Fruit fly (Drosophila melanogaster) whole organism, wandering third instar larva: ENCODE results near the gene CG3764.

Experiments
- CG32264 ChIP-seq: fragments of 200-800 bp; sonication (Bioruptor generic); optimal IDR thresholded peaks from 2 replicates; lab custom pipeline; 2016; ENCODE audit warnings: missing biosample characterization, missing genetic modification characterization
- Dfd ChIP-seq: fragments of >200 bp; optimal IDR thresholded peaks from 2 replicates; lab custom pipeline; 2017; ENCODE audit warnings: missing biosample characterization, missing genetic modification characterization
- Dif ChIP-seq: fragments of 200-275, 200-300 bp; sonication (Bioruptor generic); optimal IDR thresholded peaks from 2 replicates; lab custom pipeline; 2018; ENCODE audit warnings: missing biosample characterization, missing genetic modification characterization; ENCODE audit not compliant: partially characterized antibody
- GATAd ChIP-seq: sonication (Bioruptor generic); optimal IDR thresholded peaks from 2 replicates; lab custom pipeline; 2016; ENCODE audit warnings: missing biosample characterization, missing genetic modification characterization
- HLH106 ChIP-seq: fragments of 200-800 bp; optimal IDR thresholded peaks from 3 replicates; lab custom pipeline; 2019; ENCODE audit warnings: missing biosample characterization, mild to moderate bottlenecking, missing genetic modification characterization, moderate library complexity
- Hnf4 ChIP-seq: fragments of 200-800 bp; sonication (Bioruptor generic); optimal IDR thresholded peaks from 2 replicates; lab custom pipeline; 2016; ENCODE audit warnings: missing biosample characterization, mild to moderate bottlenecking, missing genetic modification characterization
- Hr83 ChIP-seq: fragments of 200-300 bp; sonication (Bioruptor generic); optimal IDR thresholded peaks from 2 replicates; lab custom pipeline; 2016; ENCODE audit warnings: missing biosample characterization, mild to moderate bottlenecking, missing genetic modification characterization, moderate library complexity; ENCODE audit not compliant: poor library complexity, severe bottlenecking
- Jra ChIP-seq: sonication (Bioruptor generic); optimal IDR thresholded peaks from 2 replicates; lab custom pipeline; 2016; ENCODE audit warnings: missing biosample characterization, missing genetic modification characterization
- Mio ChIP-seq: sonication (Bioruptor generic); optimal IDR thresholded peaks from 2 replicates; lab custom pipeline; 2016; ENCODE audit warnings: missing biosample characterization, missing genetic modification characterization
- N ChIP-seq: fragments of >200 bp; optimal IDR thresholded peaks from 2 replicates; lab custom pipeline; 2018; ENCODE audit warnings: missing biosample characterization, missing external identifiers, missing genetic modification characterization
- OdsH ChIP-seq: fragments of 200-800 bp; sonication (Bioruptor generic); optimal IDR thresholded peaks from 2 replicates; lab custom pipeline; 2016; ENCODE audit warnings: missing biosample characterization, mild to moderate bottlenecking, missing genetic modification characterization
- Rel ChIP-seq, 2 experiments: fragments of 200-800 bp; sonication (Bioruptor generic) in 1 of 2; optimal IDR thresholded peaks; 2 replicates in 1 of 2; 3 replicates in 1 of 2; lab custom pipeline; 2016 to 2019; ENCODE audit warnings: mild to moderate bottlenecking in 2 of 2, missing biosample characterization in 2 of 2, missing genetic modification characterization in 2 of 2, moderate library complexity in 1 of 2
- Sp1 ChIP-seq: fragments of 200-800 bp; sonication (Bioruptor generic); optimal IDR thresholded peaks from 3 replicates; lab custom pipeline; 2019; ENCODE audit warnings: missing biosample characterization, mild to moderate bottlenecking, missing genetic modification characterization, moderate library complexity
- Vsx2 ChIP-seq: fragments of 200-300, 225-300 bp; sonication (Bioruptor generic); optimal IDR thresholded peaks from 2 replicates; lab custom pipeline; 2018; ENCODE audit warnings: missing biosample characterization, missing genetic modification characterization; ENCODE audit not compliant: partially characterized antibody
- br ChIP-seq: fragments of 200-800 bp; sonication (Bioruptor generic); optimal IDR thresholded peaks from 2 replicates; lab custom pipeline; 2016; ENCODE audit warnings: missing biosample characterization, missing genetic modification characterization
- dl ChIP-seq, 2 experiments: fragments of 175-275, 200-275 bp in 1 of 2; fragments of 200-275 bp in 1 of 2; sonication (Bioruptor generic); optimal IDR thresholded peaks; lab custom pipeline; 2018; ENCODE audit warnings: mild to moderate bottlenecking in 2 of 2, missing biosample characterization in 2 of 2, missing genetic modification characterization in 2 of 2, moderate library complexity in 2 of 2; ENCODE audit not compliant: partially characterized antibody in 2 of 2, insufficient read depth in 1 of 2
- dsf ChIP-seq: sonication (Bioruptor generic); optimal IDR thresholded peaks from 2 replicates; lab custom pipeline; 2016; ENCODE audit warnings: missing biosample characterization, missing genetic modification characterization, borderline replicate concordance
- ey ChIP-seq: fragments of 200-800 bp; sonication (Bioruptor generic); optimal IDR thresholded peaks from 2 replicates; lab custom pipeline; 2016; ENCODE audit warnings: missing biosample characterization, missing genetic modification characterization
- foxo ChIP-seq, 2 experiments: fragments of 200-800 bp; sonication (Bioruptor generic); optimal IDR thresholded peaks; 2 replicates in 1 of 2; 3 replicates in 1 of 2; lab custom pipeline; 2016 to 2017; ENCODE audit warnings: missing biosample characterization in 2 of 2, missing genetic modification characterization in 2 of 2
- fru ChIP-seq: fragments of 200-800 bp; sonication (Bioruptor generic); optimal IDR thresholded peaks from 3 replicates; lab custom pipeline; 2016; ENCODE audit warnings: missing biosample characterization, mild to moderate bottlenecking, missing genetic modification characterization
- h ChIP-seq: fragments of 200-800 bp; sonication (Bioruptor generic); optimal IDR thresholded peaks from 3 replicates; lab custom pipeline; 2016; ENCODE audit warnings: missing biosample characterization, mild to moderate bottlenecking, missing genetic modification characterization
- pan ChIP-seq: fragments of >200 bp; optimal IDR thresholded peaks from 2 replicates; lab custom pipeline; 2017
- psq ChIP-seq: fragments of 200-800 bp; sonication (Bioruptor generic); optimal IDR thresholded peaks from 3 replicates; lab custom pipeline; 2017; ENCODE audit warnings: missing biosample characterization, mild to moderate bottlenecking, missing genetic modification characterization, moderate library complexity
- rgr ChIP-seq: fragments of 200-800 bp; sonication (Bioruptor generic); optimal IDR thresholded peaks from 3 replicates; lab custom pipeline; 2016; ENCODE audit warnings: missing biosample characterization, mild to moderate bottlenecking, missing genetic modification characterization
- sage ChIP-seq: fragments of 200-800 bp; sonication (Bioruptor generic); optimal IDR thresholded peaks from 2 replicates; lab custom pipeline; 2016; ENCODE audit warnings: missing biosample characterization, mild to moderate bottlenecking, missing genetic modification characterization
- sv ChIP-seq: fragments of 200-800 bp; sonication (Bioruptor generic); optimal IDR thresholded peaks from 3 replicates; lab custom pipeline; 2016; ENCODE audit warnings: missing biosample characterization, missing genetic modification characterization
- tai ChIP-seq: sonication (Bioruptor generic); optimal IDR thresholded peaks from 2 replicates; lab custom pipeline; 2016; ENCODE audit warnings: missing biosample characterization, missing genetic modification characterization
- usp ChIP-seq: fragments of >200 bp; optimal IDR thresholded peaks from 2 replicates; lab custom pipeline; 2017; ENCODE audit warnings: missing biosample characterization, missing genetic modification characterization
- woc ChIP-seq: sonication (Bioruptor generic); optimal IDR thresholded peaks from 2 replicates; lab custom pipeline; 2016; ENCODE audit warnings: missing biosample characterization, mild to moderate bottlenecking, missing genetic modification characterization

The CG3764 gene

dm6 chr3L:16971611-16972359, 40.6 kb downstream of the CG3764 start:
- TF ChIP-seq Sp1 (GFP tag; lab: Kevin White, UChicago) (peak; percentile 17), h (GFP tag; lab: Kevin White, UChicago) (no peak), HLH106 (peak; percentile 21), foxo (GFP tag; optimal IDR thresholded peaks at IDR 0.05; lab: Kevin White, UChicago) (peak in 1 of 2 experiments; percentile 16)

- TF ChIP-seq sage (GFP tag; lab: Kevin White, UChicago), result no peak
- peak; percentile 84 for TF ChIP-seq Dif (GFP tag; lab: Kevin White, UChicago)
- peak; percentile 23 for TF ChIP-seq OdsH (GFP tag; lab: Kevin White, UChicago)
- TF ChIP-seq Hnf4 (GFP tag; lab: Kevin White, UChicago), result peak; percentile 63
- peak; percentile 42 for TF ChIP-seq fru (GFP tag; lab: Kevin White, UChicago)
- TF ChIP-seq foxo (GFP tag; optimal IDR thresholded peaks at IDR 0.05; lab: Kevin White, UChicago), result no peak
- TF ChIP-seq br (GFP tag; lab: Kevin White, UChicago), result peak; percentile 70
- peak; percentile 34 for TF ChIP-seq rgr (GFP tag; lab: Kevin White, UChicago)
- no peak for TF ChIP-seq N (GFP tag; lab: Kevin White, UChicago)
- TF ChIP-seq dl (GFP tag; optimal IDR thresholded peaks at IDR 0.05; lab: Kevin White, UChicago; ENCODE audit: insufficient read depth in 1 of 2, partially characterized antibody in 2 of 2), result peak; percentile 65 to 77
- TF ChIP-seq Rel (GFP tag; optimal IDR thresholded peaks at IDR 0.05; lab: Kevin White, UChicago), result no peak
- peak; percentile 50 for TF ChIP-seq Rel (tag; optimal IDR thresholded peaks at IDR 0.05; lab: Kevin White, UChicago)
- TF ChIP-seq psq (GFP tag; lab: Kevin White, UChicago), result peak; percentile 9
Observed at dm6 chr3L:16969652-16970109, 42.7 kb downstream of the CG3764 start, which contains the start of gene Exn. Gene Exn, plus strand, starts transcription at chr3L:16970013.

- TF ChIP-seq fru (GFP tag; lab: Kevin White, UChicago) (no peak), Jra (GFP tag; lab: Kevin White, UChicago) (no peak), Rel (GFP tag; optimal IDR thresholded peaks at IDR 0.05; lab: Kevin White, UChicago) (no peak), Rel (tag; optimal IDR thresholded peaks at IDR 0.05; lab: Kevin White, UChicago) (peak; percentile 98), woc (GFP tag; lab: Kevin White, UChicago) (no peak), HLH106 (no peak), GATAd (GFP tag; lab: Kevin White, UChicago) (no peak)
Observed at dm6 chr3L:16958397-16959080, 53.8 kb downstream of the CG3764 start.

dm6 chr3L:16957534-16958396, 54.6 kb downstream of the CG3764 start, which contains the start of gene Cpr73D:
Gene Cpr73D, minus strand, starts transcription at chr3L:16957689.
- peak; percentile 52 for TF ChIP-seq h (GFP tag; lab: Kevin White, UChicago)
- TF ChIP-seq Rel (GFP tag; optimal IDR thresholded peaks at IDR 0.05; lab: Kevin White, UChicago), result no peak
- TF ChIP-seq Rel (tag; optimal IDR thresholded peaks at IDR 0.05; lab: Kevin White, UChicago), result no peak
- TF ChIP-seq pan (lab: Kevin White, UChicago), result no peak
- no peak for TF ChIP-seq Dfd
- TF ChIP-seq, all 38 proteins: peak for 1

dm6 chr3L:16956768-16957533, 55.4 kb downstream of the CG3764 start:
- TF ChIP-seq Dif (GFP tag; lab: Kevin White, UChicago), result no peak
- TF ChIP-seq Vsx2 (GFP tag; lab: Kevin White, UChicago), result peak; percentile 56
- TF ChIP-seq ey (GFP tag; lab: Kevin White, UChicago), result peak; percentile 27
- peak; percentile 31 for TF ChIP-seq rgr (GFP tag; lab: Kevin White, UChicago)
- no peak for TF ChIP-seq Rel (GFP tag; optimal IDR thresholded peaks at IDR 0.05; lab: Kevin White, UChicago)
- peak; percentile 68 for TF ChIP-seq Rel (tag; optimal IDR thresholded peaks at IDR 0.05; lab: Kevin White, UChicago)
- TF ChIP-seq sv, result peak; percentile 33
- peak; percentile 10 for TF ChIP-seq fru (GFP tag; lab: Kevin White, UChicago)
- TF ChIP-seq psq (GFP tag; lab: Kevin White, UChicago), result peak; percentile 3
- TF ChIP-seq CG32264, result no peak
- TF ChIP-seq tai (GFP tag; lab: Kevin White, UChicago), result no peak
- no peak for TF ChIP-seq Jra (GFP tag; lab: Kevin White, UChicago)
- TF ChIP-seq Sp1 (GFP tag; lab: Kevin White, UChicago), result no peak
- no peak for TF ChIP-seq N (GFP tag; lab: Kevin White, UChicago)
- TF ChIP-seq Mio (GFP tag; lab: Kevin White, UChicago), result no peak
- peak; percentile 28 for TF ChIP-seq OdsH (GFP tag; lab: Kevin White, UChicago)
- TF ChIP-seq foxo (GFP tag; optimal IDR thresholded peaks at IDR 0.05; lab: Kevin White, UChicago), result peak in 1 of 2 experiments; percentile 43
- TF ChIP-seq Hr83, result peak; percentile 21
- TF ChIP-seq h (GFP tag; lab: Kevin White, UChicago), result peak; percentile 37
- no peak for TF ChIP-seq usp (GFP tag; lab: Kevin White, UChicago)
- TF ChIP-seq pan (lab: Kevin White, UChicago), result no peak
- TF ChIP-seq HLH106, result peak; percentile 26
- TF ChIP-seq br (GFP tag; lab: Kevin White, UChicago), result no peak
- no peak for TF ChIP-seq dsf (GFP tag; lab: Kevin White, UChicago)
- TF ChIP-seq woc (GFP tag; lab: Kevin White, UChicago), result peak; percentile 18
- TF ChIP-seq dl (GFP tag; optimal IDR thresholded peaks at IDR 0.05; lab: Kevin White, UChicago; ENCODE audit: insufficient read depth in 1 of 2, partially characterized antibody in 2 of 2), result peak in 1 of 2 experiments; percentile 32
- TF ChIP-seq, all 38 proteins: peak for 14
